Worm (Caenorhabditis elegans): ENCODE measurements around the gene C26F1.3.

C26F1.3 gene

ce11 chrV:7728679-7729027 is 48.4 kb upstream of the C26F1.3 start, which contains the start of gene Y97E10C.1:
Gene Y97E10C.1, plus strand, starts transcription at chrV:7728879.
- TF ChIP-seq skn-1 (tag; optimal IDR thresholded peaks at IDR 0.05) (no peak), mml-1 (tag; optimal IDR thresholded peaks at IDR 0.05) (no peak), snpc-4 (tag; optimal IDR thresholded peaks at IDR 0.05) (no peak), ceh-82 (tag; optimal IDR thresholded peaks at IDR 0.05) (no peak), fkh-10 (GFP tag; optimal IDR thresholded peaks at IDR 0.05) (no peak), nhr-12 (tag; optimal IDR thresholded peaks at IDR 0.05) (no peak), tbx-2 (tag; optimal IDR thresholded peaks at IDR 0.05) (no peak), lin-15B (tag; optimal IDR thresholded peaks at IDR 0.05) (no peak), eor-1 (tag; optimal IDR thresholded peaks at IDR 0.05) (no peak)

DNA sequence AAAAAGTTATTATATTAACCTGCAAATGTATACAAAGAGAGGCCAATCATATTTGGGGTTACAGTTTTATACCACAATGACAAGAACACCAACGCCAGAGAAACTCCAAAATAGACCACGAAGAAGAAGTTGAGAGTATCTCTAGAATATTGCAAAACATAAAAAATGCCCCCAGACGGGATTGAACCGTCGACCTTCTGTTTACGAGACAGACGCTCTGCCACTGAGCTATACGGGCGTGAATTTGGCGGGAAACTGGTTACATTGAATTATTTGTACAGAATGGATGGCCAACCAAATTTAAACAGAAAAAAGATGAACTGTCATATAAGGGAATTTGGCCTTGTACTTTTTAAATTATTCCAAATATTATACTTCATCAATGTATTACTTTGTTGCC is 46.6 kb upstream of the C26F1.3 start:
- TF ChIP-seq pqm-1 (tag; optimal IDR thresholded peaks at IDR 0.05) (no peak), nhr-25 (tag; optimal IDR thresholded peaks at IDR 0.05) (peak; percentile 61), unc-62 (GFP tag; optimal IDR thresholded peaks at IDR 0.05) (no peak), elt-3 (tag; optimal IDR thresholded peaks at IDR 0.05) (peak in 1 of 3 experiments; percentile 12), elt-1 (tag; optimal IDR thresholded peaks at IDR 0.05) (no peak), egl-5 (tag; optimal IDR thresholded peaks at IDR 0.05) (no peak), nhr-77 (tag; optimal IDR thresholded peaks at IDR 0.05) (no peak), egl-27 (tag; optimal IDR thresholded peaks at IDR 0.05) (no peak), lin-15B (tag; optimal IDR thresholded peaks at IDR 0.05) (no peak), nhr-28 (tag; optimal IDR thresholded peaks at IDR 0.05) (no peak), nhr-237 (tag; optimal IDR thresholded peaks at IDR 0.05) (no peak), eor-1 (tag; optimal IDR thresholded peaks at IDR 0.05) (no peak), unc-39 (tag; optimal IDR thresholded peaks at IDR 0.05) (no peak), ceh-28 (tag; optimal IDR thresholded peaks at IDR 0.05) (no peak), nhr-12 (tag; optimal IDR thresholded peaks at IDR 0.05) (no peak), snpc-4 (tag; optimal IDR thresholded peaks at IDR 0.05) (no peak), ztf-11 (tag; optimal IDR thresholded peaks at IDR 0.05) (no peak), ztf-4 (tag; optimal IDR thresholded peaks at IDR 0.05) (no peak), mdl-1 (tag; optimal IDR thresholded peaks at IDR 0.05) (no peak), mml-1 (tag; optimal IDR thresholded peaks at IDR 0.05) (no peak), fkh-2 (tag; optimal IDR thresholded peaks at IDR 0.05) (no peak), nhr-43 (tag; optimal IDR thresholded peaks at IDR 0.05; ENCODE audit: poor library complexity, severe bottlenecking) (no peak), skn-1 (tag; optimal IDR thresholded peaks at IDR 0.05) (no peak), jun-1 (tag; optimal IDR thresholded peaks at IDR 0.05) (peak; percentile 31), sea-2 (GFP tag; optimal IDR thresholded peaks at IDR 0.05) (no peak), ZK546.5 (tag; optimal IDR thresholded peaks at IDR 0.05) (no peak), tbx-2 (tag; optimal IDR thresholded peaks at IDR 0.05) (no peak), nhr-76 (tag; optimal IDR thresholded peaks at IDR 0.05) (no peak), aly-2 (tag; optimal IDR thresholded peaks at IDR 0.05) (no peak), lsy-12 (tag; optimal IDR thresholded peaks at IDR 0.05) (peak; percentile 40), pha-4 (tag; optimal IDR thresholded peaks at IDR 0.05) (peak; percentile 63), fos-1 (tag; optimal IDR thresholded peaks at IDR 0.05) (no peak), zag-1 (tag; optimal IDR thresholded peaks at IDR 0.05) (no peak), R02D3.7 (tag; optimal IDR thresholded peaks at IDR 0.05) (no peak), ama-1 (optimal IDR thresholded peaks at IDR 0.05) (no peak), nhr-11 (tag; optimal IDR thresholded peaks at IDR 0.05) (no peak), daf-12 (tag; optimal IDR thresholded peaks at IDR 0.05) (no peak), nhr-23 (tag; optimal IDR thresholded peaks at IDR 0.05) (peak; percentile 22), hmg-11 (tag; optimal IDR thresholded peaks at IDR 0.05) (no peak), ceh-16 (tag; optimal IDR thresholded peaks at IDR 0.05) (no peak), ceh-9 (tag; optimal IDR thresholded peaks at IDR 0.05) (no peak), ceh-82 (tag; optimal IDR thresholded peaks at IDR 0.05) (no peak), fkh-10 (GFP tag; optimal IDR thresholded peaks at IDR 0.05) (no peak), nhr-67 (tag; optimal IDR thresholded peaks at IDR 0.05) (no peak), nfya-1 (tag; optimal IDR thresholded peaks at IDR 0.05; ENCODE audit: insufficient read depth) (peak; percentile 45), lin-39 (tag; optimal IDR thresholded peaks at IDR 0.05) (no peak), elt-2 (tag; optimal IDR thresholded peaks at IDR 0.05) (peak; percentile 21)

Data from whole organism, L3 larva.